Fruit fly (Drosophila melanogaster) whole organism, embryonic: ENCODE results near the gene CG14881.
A peak's percentile ranks its signal among the peaks of the same experiment; 100 is the strongest.

ENCODE experiments used
- Asciz ChIP-seq: fragments of 200-800 bp; sonication (Bioruptor generic); optimal IDR thresholded peaks from 2 replicates; lab custom pipeline; 2017; ENCODE audit warnings: missing biosample characterization, mild to moderate bottlenecking, missing genetic modification characterization, missing genetic modification reagents
- B-H2 ChIP-seq: fragments of 200-800 bp; sonication (Bioruptor generic); optimal IDR thresholded peaks from 2 replicates; lab custom pipeline; 2018; ENCODE audit warnings: missing biosample characterization, mild to moderate bottlenecking, missing genetic modification characterization
- CG10267 ChIP-seq: fragments of 200-800 bp; sonication (Bioruptor generic); optimal IDR thresholded peaks from 2 replicates; lab custom pipeline; 2018; ENCODE audit warnings: missing biosample characterization, mild to moderate bottlenecking, missing genetic modification characterization, moderate library complexity
- CG13296 ChIP-seq: fragments of 200-800 bp; sonication (Bioruptor generic); optimal IDR thresholded peaks from 3 replicates; lab custom pipeline; 2018; ENCODE audit warnings: missing biosample characterization, mild to moderate bottlenecking, missing genetic modification characterization
- CG18262 ChIP-seq: fragments of 200-800 bp; optimal IDR thresholded peaks from 3 replicates; lab custom pipeline; 2019; ENCODE audit warnings: missing biosample characterization, mild to moderate bottlenecking, missing genetic modification characterization, moderate library complexity
- CG2120 ChIP-seq: fragments of 200-800 bp; sonication (Bioruptor generic); optimal IDR thresholded peaks from 3 replicates; lab custom pipeline; 2016; ENCODE audit warnings: missing biosample characterization, missing genetic modification characterization
- CG2129 ChIP-seq: fragments of 200-800 bp; sonication (Bioruptor generic); IDR thresholded peaks from 2 replicates; pipeline ENCODE4 v1.3.6; 2022; ENCODE audit warnings: missing biosample characterization, missing genetic modification characterization; ENCODE audit not compliant: partially characterized antibody
- CG34422 ChIP-seq: fragments of 200-800 bp; sonication (Bioruptor generic); IDR thresholded peaks from 3 replicates; pipeline ENCODE4 v1.3.6; 2022; ENCODE audit warnings: missing biosample characterization, missing genetic modification characterization
- CG3726 ChIP-seq: fragments of 200-800 bp; sonication (Bioruptor generic); IDR thresholded peaks from 3 replicates; pipeline ENCODE4, ENCODE4 v1.3.6; 2022; ENCODE audit warnings: missing biosample characterization, missing genetic modification characterization
- CG4360 ChIP-seq: fragments of 200-800 bp; sonication (Bioruptor generic); IDR thresholded peaks from 2 replicates; pipeline ENCODE4 v1.3.6; 2022; ENCODE audit warnings: missing biosample characterization, missing genetic modification characterization
- CG6765 ChIP-seq: fragments of 200-800 bp; sonication (Bioruptor generic); optimal IDR thresholded peaks from 3 replicates; lab custom pipeline; 2017; ENCODE audit warnings: missing biosample characterization, mild to moderate bottlenecking, missing genetic modification characterization
- CG7556 ChIP-seq: fragments of 200-800 bp; sonication (Bioruptor generic); optimal IDR thresholded peaks from 2 replicates; lab custom pipeline; 2017; ENCODE audit warnings: missing biosample characterization, mild to moderate bottlenecking, missing genetic modification characterization
- CG8281 ChIP-seq: fragments of 200-800 bp; sonication (Bioruptor generic); optimal IDR thresholded peaks from 2 replicates; lab custom pipeline; 2018; ENCODE audit warnings: missing biosample characterization, mild to moderate bottlenecking, missing genetic modification characterization, moderate library complexity
- CG9817 ChIP-seq: fragments of 200-800 bp; sonication (Bioruptor generic); optimal IDR thresholded peaks from 2 replicates; lab custom pipeline; 2018; ENCODE audit warnings: missing biosample characterization, mild to moderate bottlenecking, missing genetic modification characterization, moderate library complexity
- D19B ChIP-seq: fragments of 200-800 bp; sonication (Bioruptor generic); optimal IDR thresholded peaks from 2 replicates; lab custom pipeline; 2017; ENCODE audit warnings: missing biosample characterization, mild to moderate bottlenecking, missing genetic modification characterization
- Dp ChIP-seq: fragments of 200-800 bp; sonication (Bioruptor generic); optimal IDR thresholded peaks from 2 replicates; lab custom pipeline; 2018; ENCODE audit warnings: missing biosample characterization, mild to moderate bottlenecking, missing genetic modification characterization, moderate library complexity
- Eip74EF ChIP-seq, 2 experiments: fragments of 200-800 bp in 1 of 2; fragments of >200 bp in 1 of 2; sonication (Bioruptor generic) in 1 of 2; optimal IDR thresholded peaks; 2 replicates each; lab custom pipeline; 2017 to 2019; ENCODE audit warnings: missing biosample characterization in 2 of 2, missing genetic modification characterization in 2 of 2, mild to moderate bottlenecking in 1 of 2, moderate library complexity in 1 of 2
- Ets65A ChIP-seq: fragments of 200-800 bp; sonication (Bioruptor generic); peaks from one replicate; lab custom pipeline; 2016; ENCODE audit warnings: missing biosample characterization, missing genetic modification characterization
- Hmr ChIP-seq: fragments of 200-800 bp; sonication (Bioruptor generic); optimal IDR thresholded peaks from 3 replicates; lab custom pipeline; 2017; ENCODE audit warnings: mild to moderate bottlenecking, missing biosample characterization, missing genetic modification reagents, missing genetic modification characterization
- Kr ChIP-seq: fragments of 200-800 bp; sonication (Bioruptor generic); optimal IDR thresholded peaks from 2 replicates; lab custom pipeline; 2017; ENCODE audit warnings: missing biosample characterization, mild to moderate bottlenecking, missing genetic modification characterization
- MBD-R2 ChIP-seq: fragments of 200-800 bp; sonication (Bioruptor generic); IDR thresholded peaks from 2 replicates; pipeline ENCODE4 v1.3.6; 2022; ENCODE audit warnings: missing biosample characterization, missing genetic modification characterization
- MESR4 ChIP-seq: fragments of 200-800 bp; sonication (Bioruptor generic); optimal IDR thresholded peaks from 2 replicates; lab custom pipeline; 2018; ENCODE audit warnings: missing biosample characterization, mild to moderate bottlenecking, missing genetic modification characterization, moderate library complexity
- Med ChIP-seq: fragments of 200-800 bp; sonication (Bioruptor generic); peaks from one replicate; lab custom pipeline; 2016; ENCODE audit warnings: missing biosample characterization, missing genetic modification characterization, mild to moderate bottlenecking, inconsistent platforms, moderate library complexity
- Myb ChIP-seq: fragments of 200-800 bp; sonication (Bioruptor generic); optimal IDR thresholded peaks from 2 replicates; lab custom pipeline; 2016; ENCODE audit warnings: missing biosample characterization, missing genetic modification characterization
- PHDP ChIP-seq: fragments of 200-800 bp; sonication (Bioruptor generic); optimal IDR thresholded peaks from 3 replicates; lab custom pipeline; 2018; ENCODE audit warnings: missing biosample characterization, mild to moderate bottlenecking, missing genetic modification characterization, moderate library complexity
- Pdp1 ChIP-seq, 2 experiments: fragments of 200-800 bp; sonication (Bioruptor generic); optimal IDR thresholded peaks; 3 replicates each; lab custom pipeline; 2016; ENCODE audit warnings: missing biosample characterization in 2 of 2, missing genetic modification characterization in 2 of 2, mild to moderate bottlenecking in 1 of 2, moderate library complexity in 1 of 2
- Stat92E ChIP-seq, 3 experiments: fragments of >200 bp in 2 of 3; fragments of 200-800 bp in 1 of 3; sonication (Bioruptor generic) in 1 of 3; optimal IDR thresholded peaks; 2 replicates each; lab custom pipeline; 2017 to 2019; ENCODE audit warnings: missing biosample characterization in 3 of 3, missing genetic modification characterization in 3 of 3, mild to moderate bottlenecking in 1 of 3, moderate library complexity in 1 of 3
- bigmax ChIP-seq: fragments of 200-800 bp; sonication (Bioruptor generic); optimal IDR thresholded peaks from 2 replicates; lab custom pipeline; 2018; ENCODE audit warnings: missing biosample characterization, mild to moderate bottlenecking, missing genetic modification characterization
- caup ChIP-seq: fragments of 200-800 bp; sonication (Bioruptor generic); optimal IDR thresholded peaks from 3 replicates; lab custom pipeline; 2017; ENCODE audit warnings: missing biosample characterization, mild to moderate bottlenecking, missing genetic modification characterization, moderate library complexity; ENCODE audit not compliant: severe bottlenecking
- corto ChIP-seq: fragments of 200-800 bp; sonication (Bioruptor generic); optimal IDR thresholded peaks from 2 replicates; lab custom pipeline; 2016; ENCODE audit warnings: missing biosample characterization, mild to moderate bottlenecking, missing genetic modification characterization, moderate library complexity
- crol ChIP-seq: fragments of 200-800 bp; sonication (Bioruptor generic); IDR thresholded peaks from 2 replicates; pipeline ENCODE4 v1.3.6; 2022; ENCODE audit warnings: missing biosample characterization, missing genetic modification characterization
- crp ChIP-seq, 2 experiments: fragments of 200-800 bp; sonication (Bioruptor generic); optimal IDR thresholded peaks; 2 replicates in 1 of 2; 3 replicates in 1 of 2; lab custom pipeline; 2017; ENCODE audit warnings: missing biosample characterization in 2 of 2, missing genetic modification characterization in 2 of 2, mild to moderate bottlenecking in 1 of 2, moderate library complexity in 1 of 2
- da ChIP-seq: fragments of 200-800 bp; sonication (Bioruptor generic); optimal IDR thresholded peaks from 2 replicates; lab custom pipeline; 2016; ENCODE audit warnings: missing biosample characterization, missing genetic modification characterization
- dan ChIP-seq: fragments of 200-800 bp; sonication (Bioruptor generic); IDR thresholded peaks from 2 replicates; pipeline ENCODE4 v1.3.6; 2022; ENCODE audit warnings: missing biosample characterization, missing genetic modification characterization
- dmrt11E ChIP-seq: fragments of 200-800 bp; sonication (Bioruptor generic); optimal IDR thresholded peaks from 3 replicates; lab custom pipeline; 2018; ENCODE audit warnings: missing biosample characterization, mild to moderate bottlenecking, missing genetic modification characterization, moderate library complexity
- fd102C ChIP-seq: fragments of 200-800 bp; sonication (Bioruptor generic); optimal IDR thresholded peaks from 2 replicates; lab custom pipeline; 2018; ENCODE audit warnings: missing biosample characterization, mild to moderate bottlenecking, missing genetic modification characterization, moderate library complexity
- gfzf ChIP-seq: fragments of 200-800 bp; sonication (Bioruptor generic); optimal IDR thresholded peaks from 2 replicates; lab custom pipeline; 2016; ENCODE audit warnings: missing biosample characterization, mild to moderate bottlenecking, missing genetic modification characterization, moderate library complexity
- kay ChIP-seq: fragments of 200-800 bp; sonication (Bioruptor generic); optimal IDR thresholded peaks from 2 replicates; lab custom pipeline; 2016; ENCODE audit warnings: missing biosample characterization, missing genetic modification characterization
- nerfin-1 ChIP-seq: fragments of 200-800 bp; sonication (Bioruptor generic); optimal IDR thresholded peaks from 3 replicates; lab custom pipeline; 2019; ENCODE audit warnings: missing biosample characterization, mild to moderate bottlenecking, missing genetic modification characterization, moderate library complexity
- pb ChIP-seq: fragments of 200-800 bp; sonication (Bioruptor generic); optimal IDR thresholded peaks from 3 replicates; lab custom pipeline; 2016; ENCODE audit warnings: missing biosample characterization, missing genetic modification characterization
- psq ChIP-seq: fragments of 200-800 bp; sonication (Bioruptor generic); optimal IDR thresholded peaks from 2 replicates; lab custom pipeline; 2017; ENCODE audit warnings: missing biosample characterization, missing genetic modification characterization
- pzg ChIP-seq: fragments of 200-800 bp; sonication (Bioruptor generic); optimal IDR thresholded peaks from 3 replicates; lab custom pipeline; 2018; ENCODE audit warnings: missing biosample characterization, mild to moderate bottlenecking, missing genetic modification characterization, moderate library complexity
- row ChIP-seq: fragments of 200-800 bp; sonication (Bioruptor generic); IDR thresholded peaks from 3 replicates; pipeline ENCODE4 v1.3.6; 2022; ENCODE audit warnings: missing biosample characterization, missing genetic modification characterization
- scrt ChIP-seq: fragments of 200-800 bp; sonication (Bioruptor generic); optimal IDR thresholded peaks from 2 replicates; lab custom pipeline; 2018; ENCODE audit warnings: missing biosample characterization, mild to moderate bottlenecking, missing genetic modification characterization, moderate library complexity
- sens ChIP-seq: fragments of 200-800 bp; sonication (Bioruptor generic); peaks from one replicate; lab custom pipeline; 2016; ENCODE audit warnings: missing biosample characterization, missing genetic modification characterization
- sna ChIP-seq: fragments of 200-800 bp; sonication (Bioruptor generic); IDR thresholded peaks from 2 replicates; pipeline ENCODE4 v1.3.6; 2022; ENCODE audit warnings: missing biosample characterization, missing genetic modification characterization; ENCODE audit not compliant: partially characterized antibody
- wdn ChIP-seq: fragments of 200-800 bp; sonication (Bioruptor generic); IDR thresholded peaks from 2 replicates; pipeline ENCODE4 v1.3.6; 2022; ENCODE audit warnings: missing biosample characterization, missing genetic modification characterization
- wek ChIP-seq: fragments of 200-800 bp; sonication (Bioruptor generic); optimal IDR thresholded peaks from 3 replicates; lab custom pipeline; 2018; ENCODE audit warnings: missing biosample characterization, mild to moderate bottlenecking, missing genetic modification characterization, moderate library complexity

The CG14881 gene

dm6 chr3R:16432665-16433065 is 2.0 kb upstream of the CG14881 start, which contains the start of gene Fntb (continued):
- TF ChIP-seq corto (GFP tag; lab: Kevin White, UChicago), result no peak
- peak; percentile 57 for TF ChIP-seq Med (GFP tag; lab: Kevin White, UChicago)
- TF ChIP-seq fd102C, result no peak
- TF ChIP-seq CG7556 (GFP tag; lab: Kevin White, UChicago), result peak; percentile 51
- peak; percentile 69 for TF ChIP-seq CG13296
- no peak for TF ChIP-seq CG3726 (GFP tag; lab: Robert Waterston, UW)
- TF ChIP-seq CG2129, result no peak
- peak; percentile 72 for TF ChIP-seq caup (GFP tag; lab: Kevin White, UChicago)
- TF ChIP-seq CG8281 (tag; lab: Kevin White, UChicago), result no peak
- no peak for TF ChIP-seq Asciz
- TF ChIP-seq kay (GFP tag; lab: Kevin White, UChicago), result peak; percentile 19

- TF ChIP-seq psq (GFP tag; lab: Kevin White, UChicago) (no peak), wek (GFP tag; lab: Kevin White, UChicago) (peak; percentile 82), Kr (no peak), MBD-R2 (GFP tag; lab: Robert Waterston, UW) (peak; percentile 78), Hmr (no peak), crp (GFP tag; optimal IDR thresholded peaks at IDR 0.05; lab: Kevin White, UChicago) (peak in 1 of 2 experiments; percentile 79), nerfin-1 (tag; lab: Kevin White, UChicago) (no peak), CG2120 (GFP tag; lab: Kevin White, UChicago) (no peak), da (GFP tag; lab: Kevin White, UChicago) (no peak), wdn (GFP tag; lab: Robert Waterston, UW) (no peak), Stat92E (GFP tag; optimal IDR thresholded peaks at IDR 0.05; lab: Kevin White, UChicago) (no peak), CG9817 (tag; lab: Kevin White, UChicago) (no peak), Eip74EF (GFP tag; optimal IDR thresholded peaks at IDR 0.05; lab: Kevin White, UChicago) (no peak), Myb (peak; percentile 74), row (peak; percentile 26; the same call in 1 of the 3 replicates), CG34422 (GFP tag; lab: Robert Waterston, UW) (0 out of 3 replicates have a peak, but pooled peaks have one; percentile 12), Dp (GFP tag; lab: Kevin White, UChicago) (no peak), sna (GFP tag; lab: Robert Waterston, UW) (no peak), dan (GFP tag; lab: Robert Waterston, UW) (no peak), PHDP (tag; lab: Kevin White, UChicago) (no peak), dmrt11E (no peak), crol (GFP tag; lab: Robert Waterston, UW) (no peak), sens (GFP tag; lab: Kevin White, UChicago) (peak; percentile 73), scrt (GFP tag; lab: Kevin White, UChicago) (no peak), CG4360 (GFP tag; lab: Robert Waterston, UW) (peak; percentile 21; the same call in 1 of the 2 replicates), B-H2 (GFP tag; lab: Kevin White, UChicago) (no peak), CG18262 (tag; lab: Kevin White, UChicago) (no peak), Ets65A (GFP tag; lab: Kevin White, UChicago) (no peak), MESR4 (peak; percentile 24), D19B (GFP tag; lab: Kevin White, UChicago) (no peak), gfzf (GFP tag; lab: Kevin White, UChicago) (no peak), pb (GFP tag; lab: Kevin White, UChicago) (no peak), pzg (GFP tag; lab: Kevin White, UChicago) (peak; percentile 14), bigmax (peak; percentile 84), CG10267 (tag; lab: Kevin White, UChicago) (no peak), CG6765 (GFP tag; lab: Kevin White, UChicago) (no peak), Pdp1 (GFP tag; optimal IDR thresholded peaks at IDR 0.05; lab: Kevin White, UChicago) (peak in 1 of 2 experiments; percentile 88)
These were observed 1.8 kb downstream of the CG14881 start, which contains the start of gene mRpS33 for dm6 chr3R:16436374-16437037. Gene mRpS33 (minus strand): TSS chr3R:16436597.
